Worm (Caenorhabditis elegans): ENCODE data around the gene spsb-1.

ce11 chrII:15175643-15176042 is 20.9 kb upstream of the spsb-1 start, which contains the start of gene Y53F4B.36:
- TF ChIP-seq sea-1 (GFP tag; conservative IDR thresholded peaks at IDR 0.05) (no peak), ceh-13 (GFP tag; optimal IDR thresholded peaks at IDR 0.05) (no peak), tbx-11 (GFP tag; IDR thresholded peaks at IDR 0.05) (no peak), F13C5.2 (tag; optimal IDR thresholded peaks at IDR 0.05) (no peak), ama-1 (optimal IDR thresholded peaks at IDR 0.05) (no peak), ets-7 (tag; optimal IDR thresholded peaks at IDR 0.05) (no peak), flt-1 (GFP tag; IDR thresholded peaks at IDR 0.05) (no peak)
